Fruit fly (Drosophila melanogaster) whole organism, pupa: ENCODE measurements around the gene CG16749.

Experiments
- CG10348 ChIP-seq: fragments of 200-800 bp; sonication (Bioruptor generic); IDR thresholded peaks from 2 replicates; pipeline ENCODE4 v1.3.6; 2022; ENCODE audit warnings: missing biosample characterization, missing genetic modification characterization
- CG12605 ChIP-seq: fragments of 200-800 bp; sonication (Bioruptor generic); IDR thresholded peaks from 2 replicates; pipeline ENCODE4 v1.3.6; 2022; ENCODE audit warnings: missing biosample characterization, missing genetic modification characterization
- CG13204 ChIP-seq: fragments of 200-800 bp; sonication (Bioruptor generic); optimal IDR thresholded peaks from 2 replicates; lab custom pipeline; 2018; ENCODE audit warnings: missing biosample characterization, mild to moderate bottlenecking, missing genetic modification characterization, moderate library complexity
- CG14655 ChIP-seq: fragments of 200-800 bp; sonication (Bioruptor generic); optimal IDR thresholded peaks from 3 replicates; lab custom pipeline; 2017; ENCODE audit warnings: mild to moderate bottlenecking, missing biosample characterization, missing genetic modification reagents, missing genetic modification characterization
- CG15710 ChIP-seq: fragments of 200-800 bp; sonication (Bioruptor generic); optimal IDR thresholded peaks from 2 replicates; lab custom pipeline; 2018; ENCODE audit warnings: missing biosample characterization, mild to moderate bottlenecking, missing genetic modification characterization, moderate library complexity
- CG17806 ChIP-seq: fragments of 200-800 bp; sonication (Bioruptor generic); optimal IDR thresholded peaks from 2 replicates; lab custom pipeline; 2018; ENCODE audit warnings: missing biosample characterization, mild to moderate bottlenecking, missing genetic modification characterization, moderate library complexity
- CG32121 ChIP-seq: fragments of 200-800 bp; sonication (Bioruptor generic); IDR thresholded peaks from 2 replicates; pipeline ENCODE4 v1.3.6; 2022; ENCODE audit warnings: missing biosample characterization, missing genetic modification characterization
- CG34367 ChIP-seq: fragments of 200-800 bp; sonication (Bioruptor generic); optimal IDR thresholded peaks from 2 replicates; lab custom pipeline; 2018; ENCODE audit warnings: missing biosample characterization, mild to moderate bottlenecking, missing genetic modification characterization
- CG4496 ChIP-seq: fragments of 200-800 bp; sonication (Bioruptor generic); IDR thresholded peaks from 3 replicates; pipeline ENCODE4 v1.3.6; 2022; ENCODE audit warnings: missing biosample characterization, missing genetic modification characterization
- CG8159 ChIP-seq: fragments of 200-800 bp; sonication (Bioruptor generic); optimal IDR thresholded peaks from 3 replicates; lab custom pipeline; 2018; ENCODE audit warnings: missing biosample characterization, mild to moderate bottlenecking, missing genetic modification characterization, moderate library complexity
- CG8301 ChIP-seq: fragments of 200-800 bp; sonication (Bioruptor generic); optimal IDR thresholded peaks from 2 replicates; lab custom pipeline; 2018; ENCODE audit warnings: missing biosample characterization, mild to moderate bottlenecking, missing genetic modification characterization
- CG9948 ChIP-seq: fragments of 200-800 bp; sonication (Bioruptor generic); optimal IDR thresholded peaks from 2 replicates; lab custom pipeline; 2018; ENCODE audit warnings: missing biosample characterization, mild to moderate bottlenecking, missing genetic modification characterization, moderate library complexity
- D1 ChIP-seq: fragments of 200-800 bp; sonication (Bioruptor generic); optimal IDR thresholded peaks from 2 replicates; lab custom pipeline; 2018; ENCODE audit warnings: missing biosample characterization, mild to moderate bottlenecking, missing genetic modification characterization, moderate library complexity
- EcR ChIP-seq: fragments of 200-800 bp; sonication (Bioruptor generic); optimal IDR thresholded peaks from 3 replicates; lab custom pipeline; 2019; ENCODE audit warnings: missing biosample characterization, missing genetic modification characterization, mild to moderate bottlenecking, moderate library complexity, missing genetic modification reagents
- Ets98B ChIP-seq: fragments of 200-800 bp; sonication (Bioruptor generic); IDR thresholded peaks from 2 replicates; pipeline ENCODE4 v1.3.6; 2022; ENCODE audit warnings: missing biosample characterization, missing genetic modification characterization
- Pif1A ChIP-seq: fragments of 200-800 bp; sonication (Bioruptor generic); optimal IDR thresholded peaks from 3 replicates; lab custom pipeline; 2016; ENCODE audit warnings: missing biosample characterization, missing genetic modification characterization
- Pif1B ChIP-seq: fragments of 200-800 bp; sonication (Bioruptor generic); optimal IDR thresholded peaks from 3 replicates; lab custom pipeline; 2016; ENCODE audit warnings: missing biosample characterization, missing genetic modification characterization
- Snoo ChIP-seq: fragments of 200-800 bp; sonication (Bioruptor generic); optimal IDR thresholded peaks from 3 replicates; lab custom pipeline; 2017; ENCODE audit warnings: missing biosample characterization, mild to moderate bottlenecking, missing genetic modification characterization, inconsistent platforms
- fd96Ca ChIP-seq: fragments of 200-800 bp; sonication (Bioruptor generic); IDR thresholded peaks from 3 replicates; pipeline ENCODE4 v1.3.6; 2022; ENCODE audit warnings: missing biosample characterization, missing genetic modification characterization
- gl ChIP-seq: fragments of 200-800 bp; sonication (Bioruptor generic); optimal IDR thresholded peaks from 2 replicates; lab custom pipeline; 2018; ENCODE audit warnings: missing biosample characterization, mild to moderate bottlenecking, missing genetic modification characterization
- rn ChIP-seq: fragments of 200-800 bp; sonication (Bioruptor generic); IDR thresholded peaks from 2 replicates; pipeline ENCODE4 v1.3.6; 2022; ENCODE audit warnings: missing biosample characterization, missing genetic modification characterization

CG16749 gene

DNA sequence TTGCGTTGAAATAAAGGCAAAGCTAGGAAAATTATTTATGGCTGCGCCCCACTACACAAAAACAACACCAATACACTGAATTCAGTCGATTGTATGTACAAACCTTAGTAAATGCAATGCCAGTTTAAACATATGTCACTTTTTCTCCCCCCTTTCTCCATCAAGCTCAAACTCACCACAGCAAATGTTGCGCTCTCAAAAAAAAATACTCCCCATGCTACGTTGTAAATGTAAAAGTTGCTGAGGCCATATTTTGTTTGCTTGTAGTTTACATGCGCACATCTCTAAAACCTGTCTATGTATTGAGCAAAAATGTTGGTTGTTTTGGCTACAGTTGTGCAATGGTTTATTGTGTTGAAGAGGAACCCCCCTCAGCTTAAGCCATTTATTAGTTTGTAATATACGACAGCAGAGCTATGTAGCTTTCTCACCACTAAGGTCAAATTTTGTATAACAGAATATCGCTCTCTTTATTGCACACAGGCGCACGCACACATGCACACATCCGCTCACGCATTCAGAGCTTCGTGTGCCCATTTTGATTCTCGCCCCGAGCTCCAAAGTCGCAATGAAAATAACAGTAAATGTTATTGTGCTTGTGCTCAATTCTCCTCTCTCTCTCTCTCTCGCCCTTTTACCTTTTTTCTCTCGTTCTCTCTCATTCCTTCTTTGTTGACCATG is 21.1 kb upstream of the CG16749 start:
- TF ChIP-seq fd96Ca (GFP tag; lab: Robert Waterston, UW) = no peak
- TF ChIP-seq CG8301 (tag; lab: Kevin White, UChicago) = no peak
- no peak for TF ChIP-seq gl (tag; lab: Kevin White, UChicago)
- TF ChIP-seq EcR (GFP tag; lab: Kevin White, UChicago) = peak; percentile 58

dm6 chr3R:9351415-9352379 is 20.0 kb upstream of the CG16749 start:
- peak; percentile 14 for TF ChIP-seq gl (tag; lab: Kevin White, UChicago)
- TF ChIP-seq Pif1A = peak; percentile 53
- TF ChIP-seq CG10348 (GFP tag; lab: Robert Waterston, UW) = no peak
- TF ChIP-seq CG15710 (tag; lab: Kevin White, UChicago) = peak; percentile 33
- TF ChIP-seq Ets98B (GFP tag; lab: Robert Waterston, UW) = no peak
- peak; percentile 18 for TF ChIP-seq CG34367 (tag; lab: Kevin White, UChicago)
- TF ChIP-seq CG4496 (GFP tag; lab: Robert Waterston, UW) = no peak
- no peak for TF ChIP-seq CG13204 (GFP tag; lab: Kevin White, UChicago)
- TF ChIP-seq CG14655 (GFP tag; lab: Kevin White, UChicago) = peak; percentile 76
- no peak for TF ChIP-seq fd96Ca (GFP tag; lab: Robert Waterston, UW)
- TF ChIP-seq CG32121 (GFP tag; lab: Robert Waterston, UW) = no peak
- TF ChIP-seq CG8301 (tag; lab: Kevin White, UChicago) = peak; percentile 79
- TF ChIP-seq CG12605 (GFP tag; lab: Robert Waterston, UW) = no peak
- TF ChIP-seq rn = no peak
- peak; percentile 58 for TF ChIP-seq Pif1B (GFP tag; lab: Kevin White, UChicago)
- TF ChIP-seq CG9948 = peak; percentile 64
- peak; percentile 61 for TF ChIP-seq D1
- TF ChIP-seq Snoo (tag; lab: Kevin White, UChicago) = no peak
- TF ChIP-seq CG8159 (tag; lab: Kevin White, UChicago) = peak; percentile 70
- peak; percentile 70 for TF ChIP-seq CG17806
- TF ChIP-seq EcR (GFP tag; lab: Kevin White, UChicago) = no peak
- TF ChIP-seq, all 21 proteins: peak for 11

- TF ChIP-seq EcR (GFP tag; lab: Kevin White, UChicago) (peak; percentile 88), fd96Ca (GFP tag; lab: Robert Waterston, UW) (no peak), CG8159 (tag; lab: Kevin White, UChicago) (no peak), CG10348 (GFP tag; lab: Robert Waterston, UW) (no peak), Snoo (tag; lab: Kevin White, UChicago) (no peak), Pif1A (no peak)
- TF ChIP-seq, all 21 proteins: peak for 1
These were observed 19.1 kb upstream of the CG16749 start for dm6 chr3R:9350561-9351379.

DNA sequence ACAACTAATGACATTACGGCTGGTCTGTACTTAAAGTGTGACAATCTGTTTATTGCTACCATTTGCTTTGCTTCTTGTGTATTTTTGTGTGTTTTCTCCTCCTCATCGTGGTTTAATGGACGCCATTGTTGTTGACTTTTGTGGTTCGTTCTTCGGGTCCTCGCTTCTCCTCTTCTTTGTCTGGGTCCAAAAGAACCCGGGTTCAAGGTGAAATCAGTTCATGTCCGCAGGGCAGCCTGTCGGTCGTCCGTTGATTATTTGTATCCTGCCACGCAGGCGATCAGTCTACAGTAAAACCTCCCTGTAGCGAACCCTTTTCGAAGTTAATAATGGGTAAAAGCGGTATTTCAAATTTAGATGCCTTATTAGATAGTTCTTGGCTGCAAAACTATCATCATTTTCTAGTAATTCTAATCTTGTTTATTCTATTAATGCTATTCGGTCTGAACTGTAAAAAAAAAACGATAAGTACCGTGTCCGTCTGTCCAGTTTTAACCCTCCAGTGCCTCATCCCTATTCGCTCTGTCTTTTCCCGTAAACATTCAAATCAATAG is 17.7 kb upstream of the CG16749 start:
- peak; percentile 75 for TF ChIP-seq EcR (GFP tag; lab: Kevin White, UChicago)
- no peak for TF ChIP-seq CG32121 (GFP tag; lab: Robert Waterston, UW)
- no peak for TF ChIP-seq CG13204 (GFP tag; lab: Kevin White, UChicago)
- TF ChIP-seq CG34367 (tag; lab: Kevin White, UChicago) = no peak
- no peak for TF ChIP-seq CG9948
- no peak for TF ChIP-seq CG12605 (GFP tag; lab: Robert Waterston, UW)
- TF ChIP-seq fd96Ca (GFP tag; lab: Robert Waterston, UW) = no peak
- no peak for TF ChIP-seq Ets98B (GFP tag; lab: Robert Waterston, UW)
- TF ChIP-seq CG4496 (GFP tag; lab: Robert Waterston, UW) = no peak
- no peak for TF ChIP-seq CG14655 (GFP tag; lab: Kevin White, UChicago)
- no peak for TF ChIP-seq CG15710 (tag; lab: Kevin White, UChicago)
- TF ChIP-seq gl (tag; lab: Kevin White, UChicago) = no peak
- no peak for TF ChIP-seq CG10348 (GFP tag; lab: Robert Waterston, UW)
- no peak for TF ChIP-seq Pif1A
- TF ChIP-seq rn = no peak
- no peak for TF ChIP-seq CG8301 (tag; lab: Kevin White, UChicago)
- no peak for TF ChIP-seq Pif1B (GFP tag; lab: Kevin White, UChicago)
- TF ChIP-seq D1 = no peak
- peak; percentile 13 for TF ChIP-seq CG17806
- TF ChIP-seq Snoo (tag; lab: Kevin White, UChicago) = no peak
- TF ChIP-seq CG8159 (tag; lab: Kevin White, UChicago) = peak; percentile 53

dm6 chr3R:9348379-9348721 is 16.7 kb upstream of the CG16749 start:
- TF ChIP-seq CG14655 (GFP tag; lab: Kevin White, UChicago) (no peak), EcR (GFP tag; lab: Kevin White, UChicago) (peak; percentile 72), Pif1B (GFP tag; lab: Kevin White, UChicago) (no peak), CG12605 (GFP tag; lab: Robert Waterston, UW) (0 out of 2 replicates have a peak, but pooled peaks have one; percentile 5), D1 (no peak)
- TF ChIP-seq, all 21 proteins: peak for 2
